Fruit fly (Drosophila melanogaster) Kc167 (cell line): ENCODE measurements around the gene Arp10.

Experiments
- Myc ChIP-seq: fragments of >200 bp; optimal IDR thresholded peaks from 2 replicates; lab custom pipeline; 2017; ENCODE audit warnings: missing external identifiers
- Sin3A ChIP-seq: fragments of >200 bp; optimal IDR thresholded peaks from 2 replicates; lab custom pipeline; 2018; ENCODE audit warnings: missing external identifiers
- h ChIP-seq: fragments of >200 bp; optimal IDR thresholded peaks from 3 replicates; lab custom pipeline; 2018; ENCODE audit warnings: missing external identifiers
- insv ChIP-seq: fragments of >200 bp; optimal IDR thresholded peaks from 3 replicates; lab custom pipeline; 2018; ENCODE audit warnings: missing external identifiers
- psq ChIP-seq: fragments of >200 bp; optimal IDR thresholded peaks from 2 replicates; lab custom pipeline; 2017; ENCODE audit warnings: missing external identifiers
- ttk ChIP-seq: sonication (Bioruptor generic); optimal IDR thresholded peaks from 2 replicates; lab custom pipeline; 2017; ENCODE audit warnings: missing external identifiers

DNA sequence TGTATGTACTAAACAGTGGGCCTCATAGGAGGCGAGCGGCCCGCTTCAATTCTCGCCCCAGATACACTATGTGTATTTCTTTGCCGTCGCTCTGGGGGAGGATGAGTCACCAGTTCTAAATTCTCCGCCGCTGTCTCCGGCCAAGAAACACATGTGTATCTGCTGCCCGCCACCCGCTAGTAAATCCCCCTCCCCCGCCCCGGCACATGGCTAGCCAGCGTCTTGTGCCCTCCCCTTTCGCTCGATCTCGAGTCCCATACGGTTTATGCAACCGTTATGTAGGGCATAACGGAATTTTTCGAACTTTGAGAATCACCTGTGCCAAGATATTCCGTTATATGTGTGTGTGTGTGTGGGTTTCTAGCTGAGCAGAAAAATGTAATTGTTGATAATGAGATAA, 40.1 kb downstream of the Arp10 start:
- TF ChIP-seq psq = no peak
- TF ChIP-seq h = no peak
- TF ChIP-seq ttk (lab: Kevin White, UChicago) = no peak
- TF ChIP-seq Myc (lab: Kevin White, UChicago) = no peak
- TF ChIP-seq insv (lab: Kevin White, UChicago) = no peak
- TF ChIP-seq Sin3A = no peak
